Fruit fly (Drosophila melanogaster): Measurements from ENCODE around the gene fh.

The fh gene

dm6 chrX:9141219-9141618 lies 7.7 kb downstream of the fh start (continued):
- TF ChIP-seq ab (GFP tag; optimal IDR thresholded peaks at IDR 0.05) (peak; percentile 8), sim (GFP tag; IDR thresholded peaks at IDR 0.05) (peak; percentile 70), CG7357 (GFP tag; IDR thresholded peaks at IDR 0.05) (peak; percentile 72), Rx (GFP tag; IDR thresholded peaks at IDR 0.05) (peak; percentile 70), knrl (GFP tag; IDR thresholded peaks at IDR 0.05; ENCODE audit: partially characterized antibody) (0 out of 3 replicates have a peak, but pooled peaks have one; percentile 23), fru (optimal IDR thresholded peaks at IDR 0.05) (no peak), Awh (GFP tag; IDR thresholded peaks at IDR 0.05) (peak; percentile 81), Adf1 (GFP tag; IDR thresholded peaks at IDR 0.05) (0 out of 2 replicates have a peak, but pooled peaks have one; percentile 12), CG10565 (GFP tag; optimal IDR thresholded peaks at IDR 0.05) (no peak), Mes4 (GFP tag; optimal IDR thresholded peaks at IDR 0.05) (peak; percentile 25), lola (GFP tag; optimal IDR thresholded peaks at IDR 0.05) (peak in 1 of 3 experiments; percentile 67), CG4404 (GFP tag; IDR thresholded peaks at IDR 0.05) (peak; percentile 85), tin (GFP tag; optimal IDR thresholded peaks at IDR 0.05) (peak; percentile 82), toy (GFP tag; IDR thresholded peaks at IDR 0.05) (peak; percentile 47; the same call in 1 of the 2 replicates), CG9876 (GFP tag; optimal IDR thresholded peaks at IDR 0.05) (peak; percentile 47), D19B (GFP tag; optimal IDR thresholded peaks at IDR 0.05) (no peak), CG2199 (GFP tag; IDR thresholded peaks at IDR 0.05) (peak; percentile 87; the same call in 2 of the 3 replicates), CG8924 (tag; optimal IDR thresholded peaks at IDR 0.05) (peak; percentile 69), Dip3 (GFP tag; optimal IDR thresholded peaks at IDR 0.05) (peak; percentile 58), D19A (tag; optimal IDR thresholded peaks at IDR 0.05) (peak; percentile 71), mam (GFP tag; optimal IDR thresholded peaks at IDR 0.05) (peak; percentile 72), CG13624 (GFP tag; optimal IDR thresholded peaks at IDR 0.05) (peak; percentile 64), CG10321 (GFP tag; IDR thresholded peaks at IDR 0.05) (no peak), E2f1 (GFP tag; IDR thresholded peaks at IDR 0.05) (peak; percentile 80), Mrtf (GFP tag; IDR thresholded peaks at IDR 0.05) (peak; percentile 85), CG9609 (GFP tag; optimal IDR thresholded peaks at IDR 0.05) (peak; percentile 63), Sox100B (GFP tag; optimal IDR thresholded peaks at IDR 0.05) (no peak), tna (GFP tag; IDR thresholded peaks at IDR 0.05; ENCODE audit: partially characterized antibody) (no peak), CG2712 (tag; optimal IDR thresholded peaks at IDR 0.05) (peak; percentile 82), CG14014 (GFP tag; IDR thresholded peaks at IDR 0.05) (peak; percentile 79), Opbp (GFP tag; IDR thresholded peaks at IDR 0.05; ENCODE audit: partially characterized antibody) (no peak), CG10366 (GFP tag; IDR thresholded peaks at IDR 0.05) (peak; percentile 81), Stat92E (GFP tag; optimal IDR thresholded peaks at IDR 0.05) (no peak), scrt (GFP tag; optimal IDR thresholded peaks at IDR 0.05) (peak; percentile 7), cwo (GFP tag; optimal IDR thresholded peaks at IDR 0.05) (peak; percentile 58), BEAF-32 (GFP tag; optimal IDR thresholded peaks at IDR 0.05) (no peak), gce (GFP tag; IDR thresholded peaks at IDR 0.05) (peak; percentile 64; the same call in 2 of the 3 replicates), run (tag; optimal IDR thresholded peaks at IDR 0.05) (peak; percentile 22), E2f2 (GFP tag; IDR thresholded peaks at IDR 0.05) (peak; percentile 42), trem (tag; optimal IDR thresholded peaks at IDR 0.05) (peak; percentile 31), GATAe (GFP tag; conservative IDR thresholded peaks at IDR 0.05) (no peak), Hsf (GFP tag; optimal IDR thresholded peaks at IDR 0.05) (peak; percentile 73), zen2 (GFP tag; IDR thresholded peaks at IDR 0.05; ENCODE audit: partially characterized antibody) (no peak), nau (GFP tag; optimal IDR thresholded peaks at IDR 0.05) (no peak), CHES-1-like (GFP tag; optimal IDR thresholded peaks at IDR 0.05) (peak; percentile 59), CG11696 (GFP tag; IDR thresholded peaks at IDR 0.05) (peak; percentile 38; the same call in 1 of the 2 replicates), gcm2 (GFP tag; optimal IDR thresholded peaks at IDR 0.05) (peak; percentile 54), Abd-B (GFP tag; optimal IDR thresholded peaks at IDR 0.05) (peak; percentile 70), sisA (GFP tag; IDR thresholded peaks at IDR 0.05) (peak; percentile 90), CG3163 (GFP tag; optimal IDR thresholded peaks at IDR 0.05) (peak; percentile 14), tio (GFP tag; optimal IDR thresholded peaks at IDR 0.05) (no peak)
